Worm (Caenorhabditis elegans): Measurements from ENCODE around the gene maa-1.

- TF ChIP-seq nhr-76 (tag; optimal IDR thresholded peaks at IDR 0.05) (no peak), aha-1 (tag; optimal IDR thresholded peaks at IDR 0.05) (no peak), lin-35 (GFP tag; optimal IDR thresholded peaks at IDR 0.05) (no peak), unc-62 (GFP tag; optimal IDR thresholded peaks at IDR 0.05) (no peak), nhr-47 (tag; optimal IDR thresholded peaks at IDR 0.05) (peak; percentile 17), nhr-11 (tag; optimal IDR thresholded peaks at IDR 0.05) (no peak), ceh-82 (tag; optimal IDR thresholded peaks at IDR 0.05) (no peak), nhr-77 (tag; optimal IDR thresholded peaks at IDR 0.05) (no peak), lsy-2 (tag; optimal IDR thresholded peaks at IDR 0.05) (peak in 1 of 2 experiments; percentile 40), snpc-4 (tag; optimal IDR thresholded peaks at IDR 0.05) (no peak), lin-39 (tag; optimal IDR thresholded peaks at IDR 0.05) (no peak)
These were observed 13.7 kb upstream of the maa-1 start for ce11 chrIII:11836054-11836453.

Measured in whole organism, L1 larva.